Worm (Caenorhabditis elegans) whole organism, mixed stage, embryonic: ENCODE data around the gene ador-1.

Experiments
- bed-3 ChIP-seq: fragments of 200-800 bp; sonication (Bioruptor generic); optimal IDR thresholded peaks from 3 replicates; lab custom pipeline; 2018; ENCODE audit warnings: mild to moderate bottlenecking, missing genetic modification characterization, moderate library complexity, missing compliant biosample characterization
- ceh-39 ChIP-seq: fragments of 150-350 bp; optimal IDR thresholded peaks from 2 replicates; lab custom pipeline; 2014; ENCODE audit warnings: missing biosample characterization, missing genetic modification characterization
- ceh-43 ChIP-seq: fragments of 200-800 bp; sonication (Bioruptor generic); optimal IDR thresholded peaks from 2 replicates; lab custom pipeline; 2018; ENCODE audit warnings: mild to moderate bottlenecking, missing genetic modification characterization, moderate library complexity, missing compliant biosample characterization
- ceh-83 ChIP-seq: fragments of 200-800 bp; sonication (Bioruptor generic); optimal IDR thresholded peaks from 2 replicates; lab custom pipeline; 2018; ENCODE audit warnings: mild to moderate bottlenecking, missing genetic modification characterization, missing compliant biosample characterization
- ces-1 ChIP-seq: fragments of 150-350 bp; optimal IDR thresholded peaks from 2 replicates; lab custom pipeline; 2014; ENCODE audit warnings: missing biosample characterization, missing genetic modification reagents, missing genetic modification characterization
- cnd-1 ChIP-seq: fragments of 200-800 bp; sonication (Bioruptor generic); optimal IDR thresholded peaks from 2 replicates; lab custom pipeline; 2018; ENCODE audit warnings: mild to moderate bottlenecking, missing genetic modification characterization, missing compliant biosample characterization
- drap-1 ChIP-seq: fragments of 200-800 bp; sonication (Bioruptor generic); optimal IDR thresholded peaks from 3 replicates; lab custom pipeline; 2018; ENCODE audit warnings: mild to moderate bottlenecking, missing genetic modification characterization, missing compliant biosample characterization
- elt-1 ChIP-seq: sonication (generic microtip); optimal IDR thresholded peaks from 2 replicates; lab custom pipeline; 2017; ENCODE audit warnings: missing genetic modification characterization, mild to moderate bottlenecking, missing compliant biosample characterization, antibody characterized with exemption, moderate library complexity, borderline replicate concordance; ENCODE audit not compliant: insufficient read depth
- elt-3 ChIP-seq: fragments of 150-350 bp; optimal IDR thresholded peaks from 2 replicates; lab custom pipeline; 2014; ENCODE audit warnings: missing biosample characterization, missing genetic modification characterization
- flh-1 ChIP-seq: fragments of 200-800 bp; sonication (Bioruptor generic); optimal IDR thresholded peaks from 2 replicates; lab custom pipeline; 2018; ENCODE audit warnings: mild to moderate bottlenecking, missing genetic modification characterization, moderate library complexity, missing compliant biosample characterization
- ham-2 ChIP-seq: fragments of 200-800 bp; sonication (Bioruptor generic); optimal IDR thresholded peaks from 2 replicates; lab custom pipeline; 2018; ENCODE audit warnings: mild to moderate bottlenecking, missing genetic modification characterization, missing compliant biosample characterization
- hlh-1 ChIP-seq: fragments of 150-350 bp; optimal IDR thresholded peaks from 2 replicates; lab custom pipeline; 2014; ENCODE audit warnings: missing biosample characterization, missing genetic modification reagents, missing genetic modification characterization
- lin-13 ChIP-seq: fragments of 150-350 bp; optimal IDR thresholded peaks from 2 replicates; lab custom pipeline; 2014; ENCODE audit warnings: missing biosample characterization, missing genetic modification characterization
- lin-32 ChIP-seq: fragments of 200-800 bp; sonication (Bioruptor generic); optimal IDR thresholded peaks from 2 replicates; lab custom pipeline; 2018; ENCODE audit warnings: mild to moderate bottlenecking, missing genetic modification characterization, missing compliant biosample characterization
- lsy-2 ChIP-seq: fragments of 150-350 bp; optimal IDR thresholded peaks from 2 replicates; lab custom pipeline; 2014; ENCODE audit warnings: missing biosample characterization, missing genetic modification characterization
- mab-5 ChIP-seq: fragments of 150-350 bp; optimal IDR thresholded peaks from 2 replicates; lab custom pipeline; 2014; ENCODE audit warnings: missing biosample characterization, missing genetic modification characterization
- mls-2 ChIP-seq: sonication (generic microtip); optimal IDR thresholded peaks from 2 replicates; lab custom pipeline; 2016; ENCODE audit warnings: mild to moderate bottlenecking, missing genetic modification characterization, moderate library complexity, missing compliant biosample characterization
- nhr-12 ChIP-seq: fragments of 150-350 bp; optimal IDR thresholded peaks from 2 replicates; lab custom pipeline; 2014; ENCODE audit warnings: missing biosample characterization, missing genetic modification characterization
- nhr-2 ChIP-seq: fragments of 150-350 bp; optimal IDR thresholded peaks from 2 replicates; lab custom pipeline; 2014; ENCODE audit warnings: missing biosample characterization, missing genetic modification characterization
- nhr-237 ChIP-seq: fragments of 150-350 bp; optimal IDR thresholded peaks from 2 replicates; lab custom pipeline; 2014; ENCODE audit warnings: missing biosample characterization, missing genetic modification characterization
- nhr-76 ChIP-seq: sonication (generic microtip); optimal IDR thresholded peaks from 2 replicates; lab custom pipeline; 2017; ENCODE audit warnings: missing biosample characterization, missing genetic modification characterization
- pha-4 ChIP-seq: fragments of 150-350 bp; optimal IDR thresholded peaks from 2 replicates; lab custom pipeline; 2018; ENCODE audit warnings: missing biosample characterization, missing genetic modification reagents, missing genetic modification characterization
- snpc-4 ChIP-seq: fragments of 150-350 bp; optimal IDR thresholded peaks from 2 replicates; lab custom pipeline; 2014; ENCODE audit warnings: missing biosample characterization, missing genetic modification characterization
- tbx-8 ChIP-seq: fragments of 200-800 bp; sonication (Bioruptor generic); optimal IDR thresholded peaks from 2 replicates; lab custom pipeline; 2018; ENCODE audit warnings: mild to moderate bottlenecking, missing genetic modification characterization, moderate library complexity, missing compliant biosample characterization
- unc-120 ChIP-seq: sonication (generic microtip); optimal IDR thresholded peaks from 2 replicates; lab custom pipeline; 2017; ENCODE audit warnings: missing genetic modification characterization, missing compliant biosample characterization; ENCODE audit not compliant: poor library complexity, severe bottlenecking
- unc-39 ChIP-seq: fragments of 150-350 bp; optimal IDR thresholded peaks from 2 replicates; lab custom pipeline; 2014; ENCODE audit warnings: missing biosample characterization, missing genetic modification characterization
- unc-62 ChIP-seq: fragments of 150-350 bp; optimal IDR thresholded peaks from 2 replicates; lab custom pipeline; 2014; ENCODE audit warnings: missing biosample characterization, missing genetic modification reagents, missing genetic modification characterization
- zip-8 ChIP-seq: fragments of 150-350 bp; optimal IDR thresholded peaks from 2 replicates; lab custom pipeline; 2014; ENCODE audit warnings: missing biosample characterization, missing genetic modification characterization
- ztf-11 ChIP-seq: fragments of 150-350 bp; optimal IDR thresholded peaks from 2 replicates; lab custom pipeline; 2014; ENCODE audit warnings: missing biosample characterization, missing genetic modification characterization

Gene ador-1

ce11 chrII:12502784-12503183 lies at the start of gene ador-1:
TSS of gene ador-1 (minus strand) at chrII:12502884.
- TF ChIP-seq unc-39 (tag; lab: Kevin White, UChicago) = no peak
- no peak for TF ChIP-seq unc-62 (GFP tag; lab: Kevin White, UChicago)
- TF ChIP-seq lin-13 (tag; lab: Kevin White, UChicago) = no peak
- TF ChIP-seq mls-2 (tag; lab: Kevin White, UChicago) = no peak
- TF ChIP-seq ceh-39 (tag; lab: Kevin White, UChicago) = no peak
- TF ChIP-seq ztf-11 (tag; lab: Kevin White, UChicago) = no peak
- no peak for TF ChIP-seq bed-3 (GFP tag; lab: Kevin White, UChicago)
- no peak for TF ChIP-seq flh-1 (GFP tag; lab: Kevin White, UChicago)
- TF ChIP-seq nhr-237 (tag; lab: Kevin White, UChicago) = no peak
- TF ChIP-seq drap-1 (GFP tag; lab: Kevin White, UChicago) = no peak
- TF ChIP-seq, all 35 proteins: peak for 0

DNA sequence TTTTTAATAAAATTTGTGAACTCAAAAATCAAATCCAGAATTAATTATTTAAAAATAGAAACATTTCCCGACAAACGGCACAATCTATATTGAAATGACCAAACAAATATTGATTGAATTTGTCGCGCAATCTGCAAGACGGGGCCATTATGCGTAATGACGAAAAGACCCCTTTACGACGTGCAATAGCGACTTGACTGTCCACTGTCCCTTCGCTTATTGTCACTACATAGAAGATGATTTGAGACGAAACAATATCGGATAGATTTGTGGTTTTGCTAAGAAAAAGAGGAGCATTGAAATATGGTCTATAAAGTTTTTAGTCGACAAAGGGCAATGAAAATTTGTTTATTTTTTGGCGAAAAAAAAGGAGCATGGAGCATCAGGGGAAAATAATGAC lies 48.3 kb upstream of the ador-1 start:
- no peak for TF ChIP-seq ceh-39 (tag; lab: Kevin White, UChicago)

DNA sequence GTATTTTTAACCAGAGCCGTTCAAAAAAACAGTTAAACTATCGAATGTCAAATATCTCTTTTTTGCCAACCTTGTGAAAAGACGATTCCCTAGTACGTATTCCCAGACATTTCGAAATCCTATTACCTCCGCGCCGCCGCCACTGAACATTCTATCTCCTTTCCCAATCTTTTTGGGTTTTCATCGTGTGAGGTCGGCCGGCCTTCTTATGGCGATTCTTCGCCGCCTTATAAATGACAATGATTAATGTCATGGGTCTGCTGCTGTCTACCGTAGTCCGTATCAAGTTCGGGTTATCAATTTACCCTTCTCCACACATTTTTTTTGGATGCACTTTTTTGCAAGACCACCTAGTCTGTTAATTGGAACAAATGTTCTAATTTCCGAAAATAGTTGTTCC lies 46.9 kb upstream of the ador-1 start:
- TF ChIP-seq lsy-2 (no peak), unc-120 (tag; lab: Kevin White, UChicago) (no peak), unc-62 (GFP tag; lab: Kevin White, UChicago) (no peak), hlh-1 (tag; lab: Kevin White, UChicago) (no peak), bed-3 (GFP tag; lab: Kevin White, UChicago) (no peak), tbx-8 (GFP tag; lab: Kevin White, UChicago) (no peak), pha-4 (tag; lab: Kevin White, UChicago) (no peak), drap-1 (GFP tag; lab: Kevin White, UChicago) (no peak), ceh-43 (GFP tag; lab: Kevin White, UChicago) (no peak), zip-8 (tag; lab: Kevin White, UChicago) (no peak), mab-5 (tag; lab: Kevin White, UChicago) (no peak)

DNA sequence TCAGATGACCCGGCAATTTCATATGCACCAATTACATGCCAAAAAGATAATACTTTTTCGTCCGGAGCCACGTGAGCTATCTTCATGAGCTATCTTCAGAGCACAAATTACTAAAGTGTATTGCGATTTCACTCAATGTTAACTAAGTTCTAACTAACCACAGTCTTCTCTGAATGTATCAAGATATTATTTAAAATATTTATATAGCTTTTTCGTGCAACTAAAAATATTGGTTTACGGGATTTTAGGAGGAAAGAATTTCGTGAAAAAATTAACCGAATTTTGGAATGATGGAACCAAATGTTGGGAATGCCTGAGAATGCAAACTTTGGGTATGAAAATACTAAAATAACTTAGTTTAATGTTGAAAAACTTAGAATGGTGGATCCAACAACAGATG lies 44.9 kb upstream of the ador-1 start, which contains the start of gene F49C5.16:
Gene F49C5.16, plus strand, starts transcription at position 301 of the 400 bp plus-strand sequence.
- no peak for TF ChIP-seq ces-1
- TF ChIP-seq lin-32 = no peak

- TF ChIP-seq ceh-83 (GFP tag; lab: Kevin White, UChicago) (no peak), snpc-4 (no peak), mls-2 (tag; lab: Kevin White, UChicago) (no peak), drap-1 (GFP tag; lab: Kevin White, UChicago) (no peak)
Measured at ce11 chrII:12546413-12546812, 43.7 kb upstream of the ador-1 start, which contains the start of the genes F49C5.5 and F49C5.10. TSS of gene F49C5.5 (minus strand) at chrII:12546513. TSS of gene F49C5.10 (plus strand) at chrII:12546756.

DNA sequence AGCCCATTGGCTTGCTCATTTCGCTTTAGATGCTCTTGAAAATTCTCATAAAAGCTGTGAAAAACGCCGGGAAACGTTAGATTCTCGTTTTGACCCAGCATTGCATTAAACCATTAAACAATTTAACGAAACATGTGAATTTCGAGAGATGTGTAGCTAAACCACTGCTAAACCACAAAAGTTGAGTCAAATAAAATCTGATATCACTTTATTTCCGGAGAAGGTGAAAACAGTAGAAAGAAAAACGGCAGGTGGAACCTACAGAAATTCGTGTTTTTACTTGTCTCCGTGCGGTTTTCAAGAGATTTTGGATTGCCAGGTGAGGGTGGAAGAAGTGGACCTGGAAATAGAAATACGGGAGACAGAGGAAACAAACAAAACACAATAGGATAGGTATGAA lies 41.8 kb upstream of the ador-1 start, which contains the start of gene F49C5.9:
Gene F49C5.9, minus strand, starts transcription at position 101 of the 400 bp plus-strand sequence.
- TF ChIP-seq ztf-11 (tag; lab: Kevin White, UChicago) (no peak), lin-13 (tag; lab: Kevin White, UChicago) (no peak), hlh-1 (tag; lab: Kevin White, UChicago) (no peak), elt-3 (tag; lab: Kevin White, UChicago) (no peak), flh-1 (GFP tag; lab: Kevin White, UChicago) (no peak), ham-2 (GFP tag; lab: Kevin White, UChicago) (no peak), cnd-1 (no peak), lin-32 (no peak), unc-62 (GFP tag; lab: Kevin White, UChicago) (no peak), ceh-83 (GFP tag; lab: Kevin White, UChicago) (no peak), nhr-12 (tag; lab: Kevin White, UChicago) (no peak), nhr-237 (tag; lab: Kevin White, UChicago) (no peak), elt-1 (tag; lab: Kevin White, UChicago) (no peak), nhr-2 (tag; lab: Kevin White, UChicago) (no peak), nhr-76 (no peak), ces-1 (no peak), ceh-39 (tag; lab: Kevin White, UChicago) (no peak)
- TF ChIP-seq, all 35 proteins: peak for 0
